Fruit fly (Drosophila melanogaster) whole organism, embryonic: ENCODE data around the gene CG7766.

Source experiments
- Atf-2 ChIP-seq: fragments of 200-800 bp; sonication (Bioruptor generic); optimal IDR thresholded peaks from 2 replicates; lab custom pipeline; 2016; ENCODE audit warnings: missing biosample characterization, missing genetic modification characterization
- Atf3 ChIP-seq: fragments of 200-800 bp; sonication (Bioruptor generic); optimal IDR thresholded peaks from 3 replicates; lab custom pipeline; 2016; ENCODE audit warnings: missing biosample characterization, missing genetic modification characterization
- BtbVII ChIP-seq: fragments of 200-800 bp; sonication (Bioruptor generic); optimal IDR thresholded peaks from 3 replicates; lab custom pipeline; 2017; ENCODE audit warnings: missing biosample characterization, mild to moderate bottlenecking, missing genetic modification characterization
- Bteb2 ChIP-seq: fragments of 200-800 bp; sonication (Bioruptor generic); optimal IDR thresholded peaks from 2 replicates; lab custom pipeline; 2016; ENCODE audit warnings: missing biosample characterization, missing genetic modification characterization
- C15 ChIP-seq: fragments of 200-800 bp; sonication (Bioruptor generic); IDR thresholded peaks from 3 replicates; pipeline ENCODE4 v1.3.6; 2022; ENCODE audit warnings: missing biosample characterization, missing genetic modification characterization
- CG10267 ChIP-seq: fragments of 200-800 bp; sonication (Bioruptor generic); optimal IDR thresholded peaks from 2 replicates; lab custom pipeline; 2018; ENCODE audit warnings: missing biosample characterization, mild to moderate bottlenecking, missing genetic modification characterization, moderate library complexity
- CG10979 ChIP-seq: fragments of 200-800 bp; sonication (Bioruptor generic); optimal IDR thresholded peaks from 2 replicates; lab custom pipeline; 2018; ENCODE audit warnings: missing biosample characterization, mild to moderate bottlenecking, missing genetic modification characterization, moderate library complexity
- CG11247 ChIP-seq: fragments of 200-800 bp; sonication (Bioruptor generic); IDR thresholded peaks from 2 replicates; pipeline ENCODE4 v1.3.6; 2022; ENCODE audit warnings: missing biosample characterization, missing genetic modification characterization
- CG11456 ChIP-seq: fragments of 200-800 bp; sonication (Bioruptor generic); IDR thresholded peaks from 3 replicates; pipeline ENCODE4 v1.3.6; 2022; ENCODE audit warnings: missing biosample characterization, missing genetic modification characterization
- CG11696 ChIP-seq: fragments of 200-800 bp; sonication (Bioruptor generic); IDR thresholded peaks from 2 replicates; pipeline ENCODE4 v1.3.6; 2022; ENCODE audit warnings: missing biosample characterization, missing genetic modification characterization
- CG13775 ChIP-seq: fragments of 200-800 bp; sonication (Bioruptor generic); optimal IDR thresholded peaks from 3 replicates; lab custom pipeline; 2017; ENCODE audit warnings: missing biosample characterization, mild to moderate bottlenecking, missing genetic modification characterization
- CG17385 ChIP-seq: fragments of 200-800 bp; sonication (Bioruptor generic); optimal IDR thresholded peaks from 3 replicates; lab custom pipeline; 2018; ENCODE audit warnings: missing biosample characterization, mild to moderate bottlenecking, missing genetic modification characterization
- CG17829 ChIP-seq: fragments of 200-800 bp; optimal IDR thresholded peaks from 2 replicates; lab custom pipeline; 2019; ENCODE audit warnings: missing biosample characterization, mild to moderate bottlenecking, missing genetic modification characterization, moderate library complexity
- CG18764 ChIP-seq: fragments of 200-800 bp; sonication (Bioruptor generic); optimal IDR thresholded peaks from 3 replicates; lab custom pipeline; 2016; ENCODE audit warnings: missing biosample characterization, missing genetic modification characterization
- CG32767 ChIP-seq: fragments of 200-800 bp; sonication (Bioruptor generic); IDR thresholded peaks from 2 replicates; pipeline ENCODE4 v1.3.6; 2022; ENCODE audit warnings: missing biosample characterization, missing genetic modification characterization
- CG34224 ChIP-seq: fragments of 200-800 bp; sonication (Bioruptor generic); IDR thresholded peaks from 3 replicates; pipeline ENCODE4 v1.3.6; 2022; ENCODE audit warnings: missing biosample characterization, missing genetic modification characterization; ENCODE audit not compliant: partially characterized antibody
- CG3726 ChIP-seq: fragments of 200-800 bp; sonication (Bioruptor generic); IDR thresholded peaks from 3 replicates; pipeline ENCODE4, ENCODE4 v1.3.6; 2022; ENCODE audit warnings: missing biosample characterization, missing genetic modification characterization
- CG43689 ChIP-seq: fragments of 200-800 bp; sonication (Bioruptor generic); IDR thresholded peaks from 2 replicates; pipeline ENCODE4 v1.3.6; 2022; ENCODE audit warnings: missing biosample characterization, missing genetic modification characterization
- CG6813 ChIP-seq: fragments of 200-800 bp; sonication (Bioruptor generic); optimal IDR thresholded peaks from 2 replicates; lab custom pipeline; 2017; ENCODE audit warnings: missing biosample characterization, missing genetic modification characterization, mild to moderate bottlenecking, moderate library complexity, missing genetic modification reagents
- CG7839 ChIP-seq: fragments of 200-800 bp; sonication (Bioruptor generic); optimal IDR thresholded peaks from 3 replicates; lab custom pipeline; 2018; ENCODE audit warnings: missing biosample characterization, mild to moderate bottlenecking, missing genetic modification characterization, moderate library complexity
- CkIIα-i1 ChIP-seq: fragments of 200-800 bp; sonication (Bioruptor generic); IDR thresholded peaks from 2 replicates; pipeline ENCODE4 v1.3.6; 2022; ENCODE audit warnings: missing biosample characterization, missing genetic modification characterization
- E2f2 ChIP-seq: fragments of 200-800 bp; sonication (Bioruptor generic); IDR thresholded peaks from 2 replicates; pipeline ENCODE4 v1.3.6; 2022; ENCODE audit warnings: missing biosample characterization, missing genetic modification characterization
- Lpt ChIP-seq: fragments of >200 bp; optimal IDR thresholded peaks from 2 replicates; lab custom pipeline; 2018; ENCODE audit warnings: missing biosample characterization, missing genetic modification characterization
- MBD-R2 ChIP-seq: fragments of 200-800 bp; sonication (Bioruptor generic); IDR thresholded peaks from 2 replicates; pipeline ENCODE4 v1.3.6; 2022; ENCODE audit warnings: missing biosample characterization, missing genetic modification characterization
- Meics ChIP-seq: fragments of 200-800 bp; sonication (Bioruptor generic); optimal IDR thresholded peaks from 2 replicates; lab custom pipeline; 2017; ENCODE audit warnings: missing biosample characterization, mild to moderate bottlenecking, missing genetic modification characterization
- Mrtf ChIP-seq: fragments of 200-800 bp; sonication (Bioruptor generic); IDR thresholded peaks from 3 replicates; pipeline ENCODE4 v1.3.6; 2022; ENCODE audit warnings: missing biosample characterization, missing genetic modification characterization
- NC2β ChIP-seq: fragments of 200-800 bp; sonication (Bioruptor generic); optimal IDR thresholded peaks from 2 replicates; lab custom pipeline; 2016; ENCODE audit warnings: missing biosample characterization, missing genetic modification characterization
- Nf-YB ChIP-seq: fragments of 200-800 bp; sonication (Bioruptor generic); optimal IDR thresholded peaks from 3 replicates; lab custom pipeline; 2019; ENCODE audit warnings: missing biosample characterization, mild to moderate bottlenecking, missing genetic modification characterization, moderate library complexity
- Opbp ChIP-seq: fragments of 200-800 bp; sonication (Bioruptor generic); IDR thresholded peaks from 3 replicates; pipeline ENCODE4 v1.3.6; 2022; ENCODE audit warnings: missing biosample characterization, missing genetic modification characterization; ENCODE audit not compliant: partially characterized antibody
- ab ChIP-seq: fragments of 200-800 bp; sonication (Bioruptor generic); optimal IDR thresholded peaks from 2 replicates; lab custom pipeline; 2016; ENCODE audit warnings: missing biosample characterization, missing genetic modification characterization
- aop ChIP-seq: fragments of 200-800 bp; sonication (Bioruptor generic); IDR thresholded peaks from 2 replicates; pipeline ENCODE4 v1.3.6; 2022; ENCODE audit warnings: missing biosample characterization, missing genetic modification characterization
- bbx ChIP-seq: fragments of 200-800 bp; sonication (Bioruptor generic); IDR thresholded peaks from 2 replicates; pipeline ENCODE4 v1.3.6; 2022; ENCODE audit warnings: missing biosample characterization, missing genetic modification characterization; ENCODE audit not compliant: partially characterized antibody
- br ChIP-seq: fragments of >200 bp; optimal IDR thresholded peaks from 2 replicates; lab custom pipeline; 2017
- chinmo ChIP-seq: fragments of 200-800 bp; sonication (Bioruptor generic); IDR thresholded peaks from 4 replicates; pipeline ENCODE4 v1.3.6; 2022; ENCODE audit warnings: missing biosample characterization, missing genetic modification characterization; ENCODE audit not compliant: partially characterized antibody
- chn ChIP-seq: fragments of 200-800 bp; sonication (Bioruptor generic); optimal IDR thresholded peaks from 2 replicates; lab custom pipeline; 2016; ENCODE audit warnings: missing biosample characterization, missing genetic modification characterization
- danr ChIP-seq: fragments of 200-800 bp; sonication (Bioruptor generic); IDR thresholded peaks from 2 replicates; pipeline ENCODE4 v1.3.6; 2022; ENCODE audit warnings: missing biosample characterization, missing genetic modification characterization
- disco-r ChIP-seq: fragments of 200-800 bp; sonication (Bioruptor generic); optimal IDR thresholded peaks from 2 replicates; lab custom pipeline; 2016; ENCODE audit warnings: missing biosample characterization, missing genetic modification characterization
- emc ChIP-seq: fragments of 200-800 bp; sonication (Bioruptor generic); optimal IDR thresholded peaks from 2 replicates; lab custom pipeline; 2016; ENCODE audit warnings: missing biosample characterization, missing genetic modification characterization
- fd64A ChIP-seq: fragments of 200-800 bp; sonication (Bioruptor generic); optimal IDR thresholded peaks from 3 replicates; lab custom pipeline; 2018; ENCODE audit warnings: missing biosample characterization, mild to moderate bottlenecking, missing genetic modification characterization
- fru ChIP-seq: fragments of >200 bp; optimal IDR thresholded peaks from 2 replicates; lab custom pipeline; 2017
- h ChIP-seq: fragments of >200 bp; optimal IDR thresholded peaks from 2 replicates; lab custom pipeline; 2017
- her ChIP-seq: fragments of 200-800 bp; sonication (Bioruptor generic); optimal IDR thresholded peaks from 2 replicates; lab custom pipeline; 2016; ENCODE audit warnings: missing biosample characterization, missing genetic modification characterization
- jumu ChIP-seq: fragments of 200-800 bp; sonication (Bioruptor generic); optimal IDR thresholded peaks from 3 replicates; lab custom pipeline; 2016; ENCODE audit warnings: missing biosample characterization, missing genetic modification characterization
- mirr ChIP-seq: fragments of 200-800 bp; sonication (Bioruptor generic); optimal IDR thresholded peaks from 3 replicates; lab custom pipeline; 2018; ENCODE audit warnings: missing biosample characterization, mild to moderate bottlenecking, missing genetic modification characterization
- mld ChIP-seq: fragments of 200-800 bp; sonication (Bioruptor generic); IDR thresholded peaks from 3 replicates; pipeline ENCODE4 v1.3.6; 2022; ENCODE audit warnings: missing biosample characterization, missing genetic modification characterization; ENCODE audit not compliant: partially characterized antibody
- salm ChIP-seq: fragments of 200-800 bp; sonication (Bioruptor generic); optimal IDR thresholded peaks from 2 replicates; lab custom pipeline; 2018; ENCODE audit warnings: missing biosample characterization, mild to moderate bottlenecking, missing genetic modification characterization
- sima ChIP-seq: fragments of 200-800 bp; sonication (Bioruptor generic); optimal IDR thresholded peaks from 2 replicates; lab custom pipeline; 2016; ENCODE audit warnings: missing biosample characterization, missing genetic modification characterization
- sqz ChIP-seq: fragments of 200-800 bp; sonication (Bioruptor generic); optimal IDR thresholded peaks from 3 replicates; lab custom pipeline; 2018; ENCODE audit warnings: missing biosample characterization, mild to moderate bottlenecking, missing genetic modification characterization
- sr ChIP-seq: fragments of 200-800 bp; sonication (Bioruptor generic); IDR thresholded peaks from 3 replicates; pipeline ENCODE4 v1.3.6; 2022; ENCODE audit warnings: missing biosample characterization, missing genetic modification characterization
- tio ChIP-seq: fragments of 200-800 bp; sonication (Bioruptor generic); optimal IDR thresholded peaks from 2 replicates; lab custom pipeline; 2017; ENCODE audit warnings: missing biosample characterization, missing genetic modification characterization, inconsistent platforms
- unpg ChIP-seq: fragments of 200-800 bp; sonication (Bioruptor generic); optimal IDR thresholded peaks from 3 replicates; lab custom pipeline; 2018; ENCODE audit warnings: missing biosample characterization, mild to moderate bottlenecking, missing genetic modification characterization, moderate library complexity
- wdn ChIP-seq: fragments of 200-800 bp; sonication (Bioruptor generic); IDR thresholded peaks from 2 replicates; pipeline ENCODE4 v1.3.6; 2022; ENCODE audit warnings: missing biosample characterization, missing genetic modification characterization

CG7766 gene

dm6 chrX:9075641-9076324 lies 27.8 kb downstream of the CG7766 start (continued):
- TF ChIP-seq her (GFP tag; lab: Kevin White, UChicago) (no peak), fru (no peak), CG10267 (tag; lab: Kevin White, UChicago) (no peak), emc (GFP tag; lab: Kevin White, UChicago) (no peak), jumu (GFP tag; lab: Kevin White, UChicago) (no peak), disco-r (GFP tag; lab: Kevin White, UChicago) (no peak), sqz (peak; percentile 22), mld (no peak), sr (GFP tag; lab: Robert Waterston, UW) (no peak), tio (GFP tag; lab: Kevin White, UChicago) (no peak), ab (GFP tag; lab: Kevin White, UChicago) (no peak), fd64A (GFP tag; lab: Kevin White, UChicago) (no peak), CG3726 (GFP tag; lab: Robert Waterston, UW) (no peak), CG11247 (GFP tag; lab: Robert Waterston, UW) (no peak), CG13775 (GFP tag; lab: Kevin White, UChicago) (no peak), salm (tag; lab: Kevin White, UChicago) (no peak), MBD-R2 (GFP tag; lab: Robert Waterston, UW) (no peak), CG11456 (GFP tag; lab: Robert Waterston, UW) (no peak), danr (GFP tag; lab: Robert Waterston, UW) (no peak), Atf-2 (no peak), Opbp (no peak), chinmo (GFP tag; lab: Robert Waterston, UW) (peak; percentile 51; the same call in 1 of the 4 replicates), Nf-YB (GFP tag; lab: Kevin White, UChicago) (no peak), BtbVII (GFP tag; lab: Kevin White, UChicago) (no peak), h (no peak), Mrtf (no peak), Bteb2 (no peak), CG43689 (GFP tag; lab: Robert Waterston, UW) (no peak), CkIIα-i1 (GFP tag; lab: Robert Waterston, UW) (no peak), mirr (no peak), CG10979 (peak; percentile 8), unpg (no peak), sima (GFP tag; lab: Kevin White, UChicago) (no peak), CG32767 (no peak), CG7839 (tag; lab: Kevin White, UChicago) (peak; percentile 26), Lpt (GFP tag; lab: Kevin White, UChicago) (no peak), aop (GFP tag; lab: Robert Waterston, UW) (no peak), br (lab: Kevin White, UChicago) (no peak), CG17385 (GFP tag; lab: Kevin White, UChicago) (peak; percentile 30), NC2β (GFP tag; lab: Kevin White, UChicago) (no peak), CG11696 (GFP tag; lab: Robert Waterston, UW) (no peak), Atf3 (GFP tag; lab: Kevin White, UChicago) (peak; percentile 51), CG17829 (no peak), wdn (GFP tag; lab: Robert Waterston, UW) (no peak), CG34224 (GFP tag; lab: Robert Waterston, UW) (no peak), C15 (no peak), CG6813 (GFP tag; lab: Kevin White, UChicago) (no peak), CG18764 (GFP tag; lab: Kevin White, UChicago) (no peak), bbx (GFP tag; lab: Robert Waterston, UW) (no peak), E2f2 (GFP tag; lab: Robert Waterston, UW) (no peak), Meics (GFP tag; lab: Kevin White, UChicago) (no peak), chn (no peak)
